Fruit fly (Drosophila melanogaster): ENCODE measurements around the gene CG10383.

Gene CG10383

dm6 chr2L:18707844-18708238, 12.4 kb upstream of the CG10383 start:
- TF ChIP-seq CTCF (optimal IDR thresholded peaks at IDR 0.05) (no peak), CG8478 (optimal IDR thresholded peaks at IDR 0.05) (no peak)

dm6 chr2L:18705617-18706046, 10.2 kb upstream of the CG10383 start, which contains the start of gene Jwa:
Jwa (minus strand) TSS chr2L:18705703.
- TF ChIP-seq CTCF (optimal IDR thresholded peaks at IDR 0.05), result no peak
- no peak for TF ChIP-seq CG8478 (optimal IDR thresholded peaks at IDR 0.05)

dm6 chr2L:18702721-18703488, 7.5 kb upstream of the CG10383 start, which contains the start of the genes CG10376 and CG10343:
CG10376 (minus strand) TSS chr2L:18703105.
CG10343 (plus strand) TSS chr2L:18703473.
- no peak for TF ChIP-seq CG8478 (optimal IDR thresholded peaks at IDR 0.05)
- TF ChIP-seq CTCF (optimal IDR thresholded peaks at IDR 0.05), result no peak

- TF ChIP-seq CG8478 (optimal IDR thresholded peaks at IDR 0.05) (no peak), CTCF (optimal IDR thresholded peaks at IDR 0.05) (no peak)
Measured at dm6 chr2L:18698559-18699130, 3.2 kb upstream of the CG10383 start, which contains the start of gene CG10341. CG10341 (plus strand) TSS chr2L:18698714.

- TF ChIP-seq CG8478 (optimal IDR thresholded peaks at IDR 0.05) (no peak), CTCF (optimal IDR thresholded peaks at IDR 0.05) (no peak)
Measured at dm6 chr2L:18694724-18695105, 687 bp downstream of the CG10383 start.

- TF ChIP-seq CTCF (optimal IDR thresholded peaks at IDR 0.05), result no peak
- TF ChIP-seq CG8478 (optimal IDR thresholded peaks at IDR 0.05), result no peak
Measured at dm6 chr2L:18693877-18694723, 1.3 kb downstream of the CG10383 start.

- no peak for TF ChIP-seq CG8478 (optimal IDR thresholded peaks at IDR 0.05)
- TF ChIP-seq CTCF (optimal IDR thresholded peaks at IDR 0.05), result no peak
Measured at dm6 chr2L:18689376-18689775, 6.0 kb downstream of the CG10383 start, which contains the start of gene CG10336. CG10336 (plus strand) TSS chr2L:18689528.

- peak; percentile 36 to 46 for TF ChIP-seq CTCF (optimal IDR thresholded peaks at IDR 0.05)
- no peak for TF ChIP-seq CG8478 (optimal IDR thresholded peaks at IDR 0.05)
Measured at dm6 chr2L:18688646-18689296, 6.6 kb downstream of the CG10383 start, which contains the start of gene msl-1. msl-1 (minus strand) TSS chr2L:18688800.

- TF ChIP-seq CTCF (optimal IDR thresholded peaks at IDR 0.05), result no peak
- TF ChIP-seq CG8478 (optimal IDR thresholded peaks at IDR 0.05), result no peak
Measured at dm6 chr2L:18687827-18688226, 7.6 kb downstream of the CG10383 start.

- TF ChIP-seq CG8478 (optimal IDR thresholded peaks at IDR 0.05) (no peak), CTCF (optimal IDR thresholded peaks at IDR 0.05) (no peak)
Measured at dm6 chr2L:18681903-18682302, 13.5 kb downstream of the CG10383 start, which contains the start of gene tos. tos (minus strand) TSS chr2L:18682075.

dm6 chr2L:18677910-18678639, 17.3 kb downstream of the CG10383 start:
- TF ChIP-seq CTCF (optimal IDR thresholded peaks at IDR 0.05) (no peak), CG8478 (optimal IDR thresholded peaks at IDR 0.05) (no peak)

dm6 chr2L:18676948-18677820, 18.2 kb downstream of the CG10383 start, which contains the start of the genes Mst36Fa and CG31751:
Mst36Fa (minus strand) TSS chr2L:18676998.
CG31751 (plus strand) TSS chr2L:18677221.
- TF ChIP-seq CG8478 (optimal IDR thresholded peaks at IDR 0.05), result no peak
- no peak for TF ChIP-seq CTCF (optimal IDR thresholded peaks at IDR 0.05)

dm6 chr2L:18674994-18675393, 20.4 kb downstream of the CG10383 start, which contains the start of gene Mst36Fb:
Mst36Fb (minus strand) TSS chr2L:18675094.
- no peak for TF ChIP-seq CG8478 (optimal IDR thresholded peaks at IDR 0.05)
- TF ChIP-seq CTCF (optimal IDR thresholded peaks at IDR 0.05), result no peak
